Fruit fly (Drosophila melanogaster): ENCODE data around the gene CG43703.

The CG43703 gene

dm6 chr2L:3803466-3804143, 38.3 kb downstream of the CG43703 start, which contains the start of gene Reph (continued):
- TF ChIP-seq ash1 (GFP tag; optimal IDR thresholded peaks at IDR 0.05) (peak; percentile 67), D19B (GFP tag; optimal IDR thresholded peaks at IDR 0.05) (no peak), caup (GFP tag; optimal IDR thresholded peaks at IDR 0.05; ENCODE audit: severe bottlenecking) (peak; percentile 64), Fer1 (GFP tag; optimal IDR thresholded peaks at IDR 0.05) (peak; percentile 58), schlank (tag; optimal IDR thresholded peaks at IDR 0.05) (peak; percentile 32), gt (GFP tag; IDR thresholded peaks at IDR 0.05) (no peak), ftz-f1 (GFP tag; optimal IDR thresholded peaks at IDR 0.05) (no peak), zfh2 (GFP tag; optimal IDR thresholded peaks at IDR 0.05) (peak; percentile 24), CG18619 (GFP tag; optimal IDR thresholded peaks at IDR 0.05) (peak; percentile 0), abd-A (tag; optimal IDR thresholded peaks at IDR 0.05) (peak; percentile 54), wek (GFP tag; optimal IDR thresholded peaks at IDR 0.05) (no peak), en (GFP tag; optimal IDR thresholded peaks at IDR 0.05) (no peak), NfI (GFP tag; optimal IDR thresholded peaks at IDR 0.05) (no peak), CG14014 (GFP tag; IDR thresholded peaks at IDR 0.05) (peak; percentile 8; the same call in 1 of the 2 replicates), ewg (GFP tag; optimal IDR thresholded peaks at IDR 0.05) (peak; percentile 18), unpg (GFP tag; optimal IDR thresholded peaks at IDR 0.05) (no peak), CG12299 (tag; optimal IDR thresholded peaks at IDR 0.05) (no peak), H15 (GFP tag; IDR thresholded peaks at IDR 0.05) (no peak), HmgZ (tag; optimal IDR thresholded peaks at IDR 0.05) (peak; percentile 83), CG11723 (GFP tag; optimal IDR thresholded peaks at IDR 0.05) (no peak), lola (GFP tag; optimal IDR thresholded peaks at IDR 0.05) (no peak), CG8290 (GFP tag; optimal IDR thresholded peaks at IDR 0.05) (no peak), CG8290 (tag; optimal IDR thresholded peaks at IDR 0.05) (peak in 1 of 2 experiments; percentile 83), CG7786 (GFP tag; optimal IDR thresholded peaks at IDR 0.05) (peak; percentile 5), dpn (GFP tag; optimal IDR thresholded peaks at IDR 0.05) (peak in 1 of 2 experiments; percentile 16), sna (GFP tag; IDR thresholded peaks at IDR 0.05; ENCODE audit: partially characterized antibody) (no peak), Atf3 (GFP tag; optimal IDR thresholded peaks at IDR 0.05) (no peak), H2.0 (GFP tag; IDR thresholded peaks at IDR 0.05) (no peak), Nf-YB (GFP tag; optimal IDR thresholded peaks at IDR 0.05) (peak; percentile 30), Poxn (GFP tag; IDR thresholded peaks at IDR 0.05) (no peak), croc (GFP tag; conservative IDR thresholded peaks at IDR 0.05) (no peak), gsb (GFP tag; IDR thresholded peaks at IDR 0.05) (no peak), CG16779 (GFP tag; IDR thresholded peaks at IDR 0.05) (0 out of 2 replicates have a peak, but pooled peaks have one; percentile 37), jigr1 (GFP tag; IDR thresholded peaks at IDR 0.05) (no peak), CHES-1-like (GFP tag; optimal IDR thresholded peaks at IDR 0.05) (no peak), cwo (GFP tag; optimal IDR thresholded peaks at IDR 0.05) (peak; percentile 59), CG34376 (GFP tag; optimal IDR thresholded peaks at IDR 0.05) (no peak), da (GFP tag; optimal IDR thresholded peaks at IDR 0.05) (no peak), CG11398 (GFP tag; optimal IDR thresholded peaks at IDR 0.05) (no peak), slou (GFP tag; optimal IDR thresholded peaks at IDR 0.05) (no peak), insv (GFP tag; optimal IDR thresholded peaks at IDR 0.05) (no peak), Deaf1 (tag; optimal IDR thresholded peaks at IDR 0.05) (peak; percentile 45), Nf-YC (tag; optimal IDR thresholded peaks at IDR 0.05) (peak; percentile 2), CG2199 (GFP tag; IDR thresholded peaks at IDR 0.05) (peak; percentile 59; the same call in 1 of the 3 replicates), bowl (GFP tag; IDR thresholded peaks at IDR 0.05) (no peak; the same call in 1 of the 2 replicates), Dip2 (GFP tag; IDR thresholded peaks at IDR 0.05) (no peak), CrebB (tag; optimal IDR thresholded peaks at IDR 0.05) (peak; percentile 49), CG34224 (GFP tag; IDR thresholded peaks at IDR 0.05; ENCODE audit: partially characterized antibody) (no peak), fu2 (GFP tag; optimal IDR thresholded peaks at IDR 0.05) (peak; percentile 20), CG12659 (GFP tag; optimal IDR thresholded peaks at IDR 0.05) (peak; percentile 38)

Measured in whole organism, embryonic.